Fruit fly (Drosophila melanogaster) S2 (cell line): ENCODE data around the gene CG4582.

Experiments used
- CG8478 ChIP-seq: fragments of >200 bp; optimal IDR thresholded peaks from 2 replicates; lab custom pipeline; 2018
- CTCF ChIP-seq, 2 experiments: fragments of >200 bp; optimal IDR thresholded peaks; 2 replicates each; lab custom pipeline; 2018

DNA sequence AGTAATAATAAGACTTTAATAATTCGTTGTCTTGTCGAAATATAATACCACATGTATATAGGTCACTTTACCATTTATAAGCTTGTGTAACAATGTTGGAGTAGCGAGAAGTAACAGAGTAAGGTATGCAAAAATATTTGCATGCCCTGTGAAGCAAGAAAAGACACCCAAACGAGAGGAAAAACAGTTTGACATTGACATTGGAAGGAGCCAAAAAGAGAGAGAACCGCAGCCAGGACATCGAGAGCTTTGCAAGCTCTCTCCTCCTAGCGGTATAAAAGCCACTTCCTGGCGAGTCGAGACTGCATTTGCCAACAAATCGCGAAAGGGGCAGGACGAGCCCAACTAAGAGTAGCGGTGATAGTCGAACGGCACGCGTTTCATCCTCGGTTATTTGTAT, 30.4 kb upstream of the CG4582 start, which contains the start of gene CG5079:
- TF ChIP-seq CTCF (optimal IDR thresholded peaks at IDR 0.05; lab: Kevin White, UChicago): no peak
- TF ChIP-seq CG8478 (lab: Kevin White, UChicago): no peak
